Fruit fly (Drosophila melanogaster) whole organism, pupa: Measurements from ENCODE around the gene Inx5.
A peak's percentile ranks its signal among the peaks of the same experiment; 100 is the strongest.

Source experiments
- CG14655 ChIP-seq: fragments of 200-800 bp; sonication (Bioruptor generic); optimal IDR thresholded peaks from 3 replicates; lab custom pipeline; 2017; ENCODE audit warnings: mild to moderate bottlenecking, missing biosample characterization, missing genetic modification reagents, missing genetic modification characterization
- EcR ChIP-seq: fragments of 200-800 bp; sonication (Bioruptor generic); optimal IDR thresholded peaks from 3 replicates; lab custom pipeline; 2019; ENCODE audit warnings: missing biosample characterization, missing genetic modification characterization, mild to moderate bottlenecking, moderate library complexity, missing genetic modification reagents
- gl ChIP-seq: fragments of 200-800 bp; sonication (Bioruptor generic); optimal IDR thresholded peaks from 2 replicates; lab custom pipeline; 2018; ENCODE audit warnings: missing biosample characterization, mild to moderate bottlenecking, missing genetic modification characterization
- rn ChIP-seq: fragments of 200-800 bp; sonication (Bioruptor generic); IDR thresholded peaks from 2 replicates; pipeline ENCODE4 v1.3.6; 2022; ENCODE audit warnings: missing biosample characterization, missing genetic modification characterization

DNA sequence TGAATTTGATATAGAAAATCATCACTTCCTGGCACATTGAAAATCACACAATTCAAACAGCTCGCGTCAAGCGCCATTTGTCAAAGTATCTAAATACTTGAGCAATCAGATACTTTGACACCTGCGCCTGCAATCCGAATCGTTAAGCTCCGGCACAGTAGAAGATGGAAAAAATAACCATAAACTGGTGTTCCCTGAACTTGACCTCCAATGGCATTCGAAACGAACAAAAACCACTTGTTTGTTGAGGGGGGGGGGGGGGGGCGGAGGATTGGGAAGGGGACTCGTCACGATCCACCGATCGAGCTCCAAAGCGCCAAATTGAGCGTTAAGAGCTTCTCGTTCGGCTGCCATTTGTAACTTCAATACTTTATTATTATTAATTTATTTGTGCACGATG lies 1.2 kb upstream of the Inx5 start:
- TF ChIP-seq gl (no peak), rn (GFP tag; lab: Robert Waterston, UW) (no peak), EcR (GFP tag; lab: Kevin White, UChicago) (peak; percentile 5), CG14655 (GFP tag; lab: Kevin White, UChicago) (no peak)
